Fruit fly (Drosophila melanogaster) whole organism, embryonic: Measurements from ENCODE around the gene NdufA3.
A peak's percentile ranks its signal among the peaks of the same experiment; 100 is the strongest.

Source experiments
- CG10654 ChIP-seq: fragments of 200-800 bp; sonication (Bioruptor generic); optimal IDR thresholded peaks from 2 replicates; lab custom pipeline; 2016; ENCODE audit warnings: missing biosample characterization, missing genetic modification characterization
- CG11695 ChIP-seq: fragments of 200-800 bp; sonication (Bioruptor generic); IDR thresholded peaks from 3 replicates; pipeline ENCODE4 v1.3.6; 2022; ENCODE audit warnings: missing biosample characterization, missing genetic modification characterization
- CG12071 ChIP-seq: fragments of 200-800 bp; sonication (Bioruptor generic); optimal IDR thresholded peaks from 3 replicates; lab custom pipeline; 2018; ENCODE audit warnings: missing biosample characterization, mild to moderate bottlenecking, missing genetic modification characterization
- CG14441 ChIP-seq: fragments of 200-800 bp; sonication (Bioruptor generic); IDR thresholded peaks from 2 replicates; pipeline ENCODE4 v1.3.6; 2022; ENCODE audit warnings: missing biosample characterization, missing genetic modification characterization
- CG14667 ChIP-seq: fragments of 200-800 bp; sonication (Bioruptor generic); IDR thresholded peaks from 2 replicates; pipeline ENCODE4 v1.3.6; 2022; ENCODE audit warnings: missing biosample characterization, missing genetic modification characterization
- CG14710 ChIP-seq: fragments of 200-800 bp; sonication (Bioruptor generic); optimal IDR thresholded peaks from 3 replicates; lab custom pipeline; 2019; ENCODE audit warnings: missing biosample characterization, mild to moderate bottlenecking, missing genetic modification characterization, moderate library complexity
- CG14860 ChIP-seq: fragments of 200-800 bp; sonication (Bioruptor generic); IDR thresholded peaks from 3 replicates; pipeline ENCODE4 v1.3.6; 2022; ENCODE audit warnings: missing biosample characterization, missing genetic modification characterization; ENCODE audit not compliant: partially characterized antibody
- CG17359 ChIP-seq: fragments of 200-800 bp; sonication (Bioruptor generic); optimal IDR thresholded peaks from 3 replicates; lab custom pipeline; 2018; ENCODE audit warnings: missing biosample characterization, mild to moderate bottlenecking, missing genetic modification characterization, moderate library complexity
- CG3838 ChIP-seq: fragments of 200-800 bp; sonication (Bioruptor generic); optimal IDR thresholded peaks from 3 replicates; lab custom pipeline; 2016; ENCODE audit warnings: missing biosample characterization, missing genetic modification characterization
- CG5180 ChIP-seq: fragments of 200-800 bp; sonication (Bioruptor generic); optimal IDR thresholded peaks from 3 replicates; lab custom pipeline; 2017; ENCODE audit warnings: missing biosample characterization, missing genetic modification characterization, mild to moderate bottlenecking, moderate library complexity, missing genetic modification reagents
- CG6175 ChIP-seq: fragments of 200-800 bp; sonication (Bioruptor generic); IDR thresholded peaks from 3 replicates; pipeline ENCODE4 v1.3.6; 2022; ENCODE audit warnings: missing biosample characterization, missing genetic modification characterization
- CG8089 ChIP-seq: fragments of 200-800 bp; sonication (Bioruptor generic); optimal IDR thresholded peaks from 3 replicates; lab custom pipeline; 2016; ENCODE audit warnings: missing biosample characterization, missing genetic modification characterization
- CG8944 ChIP-seq: fragments of 200-800 bp; sonication (Bioruptor generic); optimal IDR thresholded peaks from 3 replicates; lab custom pipeline; 2016; ENCODE audit warnings: missing biosample characterization, missing genetic modification characterization
- CoRest ChIP-seq: fragments of 200-800 bp; sonication (Bioruptor generic); optimal IDR thresholded peaks from 3 replicates; lab custom pipeline; 2018; ENCODE audit warnings: missing biosample characterization, mild to moderate bottlenecking, missing genetic modification characterization, moderate library complexity
- D19A ChIP-seq: fragments of 200-800 bp; optimal IDR thresholded peaks from 3 replicates; lab custom pipeline; 2019; ENCODE audit warnings: missing biosample characterization, mild to moderate bottlenecking, missing genetic modification characterization, moderate library complexity
- Drgx ChIP-seq: fragments of 200-800 bp; sonication (Bioruptor generic); IDR thresholded peaks from 2 replicates; pipeline ENCODE4 v1.3.6; 2022; ENCODE audit warnings: missing biosample characterization, missing genetic modification characterization
- Ets65A ChIP-seq: fragments of 200-800 bp; sonication (Bioruptor generic); peaks from one replicate; lab custom pipeline; 2016; ENCODE audit warnings: missing biosample characterization, missing genetic modification characterization
- Gug ChIP-seq: fragments of 200-800 bp; sonication (Bioruptor generic); IDR thresholded peaks from 4 replicates; pipeline ENCODE4 v1.3.6; 2022; ENCODE audit warnings: missing biosample characterization, missing genetic modification characterization
- HLH3B ChIP-seq: fragments of 200-800 bp; sonication (Bioruptor generic); IDR thresholded peaks from 2 replicates; pipeline ENCODE4 v1.3.6; 2022; ENCODE audit warnings: missing biosample characterization, missing genetic modification characterization
- HLHmδ ChIP-seq: fragments of 200-800 bp; sonication (Bioruptor generic); optimal IDR thresholded peaks from 2 replicates; lab custom pipeline; 2018; ENCODE audit warnings: missing biosample characterization, mild to moderate bottlenecking, missing genetic modification characterization, moderate library complexity
- Med ChIP-seq: fragments of 200-800 bp; sonication (Bioruptor generic); peaks from one replicate; lab custom pipeline; 2016; ENCODE audit warnings: missing biosample characterization, missing genetic modification characterization, mild to moderate bottlenecking, inconsistent platforms, moderate library complexity
- Mes4 ChIP-seq: fragments of 200-800 bp; sonication (Bioruptor generic); optimal IDR thresholded peaks from 2 replicates; lab custom pipeline; 2016; ENCODE audit warnings: missing biosample characterization, missing genetic modification characterization
- NC2β ChIP-seq: fragments of 200-800 bp; sonication (Bioruptor generic); optimal IDR thresholded peaks from 2 replicates; lab custom pipeline; 2016; ENCODE audit warnings: missing biosample characterization, missing genetic modification characterization
- Neu2 ChIP-seq: fragments of 200-800 bp; sonication (Bioruptor generic); optimal IDR thresholded peaks from 3 replicates; lab custom pipeline; 2016; ENCODE audit warnings: missing biosample characterization, missing genetic modification characterization, borderline replicate concordance
- Sin3A ChIP-seq: fragments of >200 bp; optimal IDR thresholded peaks from 2 replicates; lab custom pipeline; 2018
- Sox100B ChIP-seq: fragments of 200-800 bp; sonication (Bioruptor generic); optimal IDR thresholded peaks from 3 replicates; lab custom pipeline; 2018; ENCODE audit warnings: missing biosample characterization, mild to moderate bottlenecking, missing genetic modification characterization
- Xbp1 ChIP-seq: fragments of 200-800 bp; sonication (Bioruptor generic); optimal IDR thresholded peaks from 3 replicates; lab custom pipeline; 2016; ENCODE audit warnings: missing biosample characterization, mild to moderate bottlenecking, missing genetic modification characterization
- al ChIP-seq: fragments of 200-800 bp; sonication (Bioruptor generic); IDR thresholded peaks from 2 replicates; pipeline ENCODE4 v1.3.6; 2022; ENCODE audit warnings: missing biosample characterization, missing genetic modification characterization
- ap ChIP-seq: fragments of 200-800 bp; sonication (Bioruptor generic); IDR thresholded peaks from 2 replicates; pipeline ENCODE4 v1.3.6; 2022; ENCODE audit warnings: missing biosample characterization, missing genetic modification characterization
- az2 ChIP-seq: fragments of 200-800 bp; sonication (Bioruptor generic); optimal IDR thresholded peaks from 3 replicates; lab custom pipeline; 2016; ENCODE audit warnings: missing biosample characterization, missing genetic modification characterization
- crc ChIP-seq: fragments of 200-800 bp; sonication (Bioruptor generic); optimal IDR thresholded peaks from 2 replicates; lab custom pipeline; 2016; ENCODE audit warnings: missing biosample characterization, missing genetic modification characterization
- disco-r ChIP-seq: fragments of 200-800 bp; sonication (Bioruptor generic); optimal IDR thresholded peaks from 2 replicates; lab custom pipeline; 2016; ENCODE audit warnings: missing biosample characterization, missing genetic modification characterization
- exex ChIP-seq: fragments of 200-800 bp; sonication (Bioruptor generic); optimal IDR thresholded peaks from 4 replicates; lab custom pipeline; 2018; ENCODE audit warnings: missing biosample characterization, mild to moderate bottlenecking, missing genetic modification characterization, moderate library complexity
- grn ChIP-seq: fragments of 200-800 bp; sonication (Bioruptor generic); optimal IDR thresholded peaks from 3 replicates; lab custom pipeline; 2017; ENCODE audit warnings: missing biosample characterization, missing genetic modification characterization
- ind ChIP-seq: fragments of 200-800 bp; sonication (Bioruptor generic); optimal IDR thresholded peaks from 3 replicates; lab custom pipeline; 2016; ENCODE audit warnings: missing biosample characterization, missing genetic modification characterization
- ken ChIP-seq: fragments of 200-800 bp; sonication (Bioruptor generic); IDR thresholded peaks from 3 replicates; pipeline ENCODE4 v1.3.6; 2022; ENCODE audit warnings: missing biosample characterization, missing genetic modification characterization
- kni ChIP-seq: fragments of 200-800 bp; sonication (Bioruptor generic); optimal IDR thresholded peaks from 3 replicates; lab custom pipeline; 2017; ENCODE audit warnings: mild to moderate bottlenecking, missing biosample characterization, missing genetic modification reagents, missing genetic modification characterization
- lab ChIP-seq: fragments of 200-800 bp; sonication (Bioruptor generic); optimal IDR thresholded peaks from 3 replicates; lab custom pipeline; 2017; ENCODE audit warnings: missing biosample characterization, missing genetic modification characterization, mild to moderate bottlenecking, moderate library complexity, missing genetic modification reagents
- lilli ChIP-seq: fragments of 200-800 bp; sonication (Bioruptor generic); optimal IDR thresholded peaks from 3 replicates; lab custom pipeline; 2016; ENCODE audit warnings: missing biosample characterization, missing genetic modification characterization
- mam ChIP-seq: fragments of 200-800 bp; sonication (Bioruptor generic); optimal IDR thresholded peaks from 3 replicates; lab custom pipeline; 2016; ENCODE audit warnings: missing biosample characterization, missing genetic modification characterization
- pita ChIP-seq: fragments of 200-800 bp; sonication (Bioruptor generic); optimal IDR thresholded peaks from 2 replicates; lab custom pipeline; 2017; ENCODE audit warnings: missing biosample characterization, mild to moderate bottlenecking, missing genetic modification characterization
- pum ChIP-seq: fragments of 200-800 bp; sonication (Bioruptor generic); optimal IDR thresholded peaks from 2 replicates; lab custom pipeline; 2016; ENCODE audit warnings: missing biosample characterization, missing genetic modification characterization
- ro ChIP-seq: fragments of 200-800 bp; sonication (Bioruptor generic); IDR thresholded peaks from 2 replicates; pipeline ENCODE4 v1.3.6; 2022; ENCODE audit warnings: missing biosample characterization, missing genetic modification characterization
- seq ChIP-seq: fragments of 200-800 bp; sonication (Bioruptor generic); IDR thresholded peaks from 2 replicates; pipeline ENCODE4 v1.3.6; 2022; ENCODE audit warnings: missing biosample characterization, missing genetic modification characterization
- shn ChIP-seq: fragments of 200-800 bp; sonication (Bioruptor generic); optimal IDR thresholded peaks from 3 replicates; lab custom pipeline; 2016; ENCODE audit warnings: missing biosample characterization, missing genetic modification characterization
- tio ChIP-seq: fragments of 200-800 bp; sonication (Bioruptor generic); optimal IDR thresholded peaks from 2 replicates; lab custom pipeline; 2017; ENCODE audit warnings: missing biosample characterization, missing genetic modification characterization, inconsistent platforms
- tll ChIP-seq, 2 experiments: fragments of 200-800 bp in 1 of 2; fragments of >200 bp in 1 of 2; sonication (Bioruptor generic) in 1 of 2; optimal IDR thresholded peaks; 2 replicates each; lab custom pipeline; 2017 to 2019; ENCODE audit warnings: missing biosample characterization in 2 of 2, missing genetic modification characterization in 2 of 2, mild to moderate bottlenecking in 1 of 2, moderate library complexity in 1 of 2
- tup ChIP-seq: fragments of 200-800 bp; sonication (Bioruptor generic); optimal IDR thresholded peaks from 2 replicates; lab custom pipeline; 2016; ENCODE audit warnings: missing biosample characterization, mild to moderate bottlenecking, missing genetic modification characterization, moderate library complexity
- vvl ChIP-seq: fragments of 200-800 bp; sonication (Bioruptor generic); IDR thresholded peaks from 2 replicates; pipeline ENCODE4 v1.3.6; 2022; ENCODE audit warnings: missing biosample characterization, missing genetic modification characterization
- zen ChIP-seq: fragments of 200-800 bp; sonication (Bioruptor generic); optimal IDR thresholded peaks from 3 replicates; lab custom pipeline; 2018; ENCODE audit warnings: missing biosample characterization, mild to moderate bottlenecking, missing genetic modification characterization, moderate library complexity

NdufA3 gene

DNA sequence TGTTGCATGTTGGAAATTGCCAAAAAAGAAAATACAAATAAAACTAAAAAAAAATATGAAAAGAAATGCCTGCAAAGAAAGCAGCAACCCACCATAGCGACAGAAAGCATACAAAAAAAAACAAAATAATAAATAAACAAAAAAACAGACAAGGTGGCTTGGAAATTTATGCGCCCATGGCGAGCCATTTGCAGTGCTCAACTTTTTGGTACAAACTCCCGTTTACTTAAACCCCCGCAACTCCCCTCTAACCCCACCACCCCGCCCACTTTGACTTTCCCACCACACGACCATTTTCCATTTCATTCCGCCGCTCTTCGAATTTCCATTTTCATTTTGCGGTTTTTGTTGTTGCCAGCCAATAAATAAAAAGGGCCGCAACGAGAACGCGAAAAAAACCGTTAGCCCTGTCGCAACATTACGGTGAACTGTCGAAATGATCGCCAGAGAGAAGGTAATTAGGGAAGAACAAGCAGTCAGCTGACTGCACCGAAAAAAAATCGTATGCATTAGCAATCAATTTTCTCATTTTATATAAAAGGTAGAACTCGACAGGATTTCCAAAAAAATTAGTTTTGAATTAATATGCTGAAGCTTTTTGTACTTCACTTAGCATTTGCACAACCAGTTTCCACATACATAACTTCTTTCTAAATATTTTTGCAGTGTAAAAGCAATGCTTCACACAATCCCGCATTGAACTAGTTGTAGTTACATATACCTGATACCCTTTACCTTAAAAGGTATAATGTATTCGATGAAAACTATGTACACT is 22.9 kb downstream of the NdufA3 start (continued):
- TF ChIP-seq CG14441 (GFP tag; lab: Robert Waterston, UW) (peak; percentile 47; the same call in 1 of the 2 replicates), Xbp1 (GFP tag; lab: Kevin White, UChicago) (peak; percentile 55), Mes4 (GFP tag; lab: Kevin White, UChicago) (peak; percentile 20), CG8089 (GFP tag; lab: Kevin White, UChicago) (peak; percentile 2), Med (GFP tag; lab: Kevin White, UChicago) (peak; percentile 89), tio (GFP tag; lab: Kevin White, UChicago) (no peak), tup (GFP tag; lab: Kevin White, UChicago) (peak; percentile 2), CG14860 (no peak), ap (GFP tag; lab: Robert Waterston, UW) (no peak), shn (GFP tag; lab: Kevin White, UChicago) (peak; percentile 32), exex (tag; lab: Kevin White, UChicago) (no peak), CG11695 (peak; percentile 60; the same call in 1 of the 3 replicates), CG8944 (GFP tag; lab: Kevin White, UChicago) (peak; percentile 2), al (GFP tag; lab: Robert Waterston, UW) (no peak), HLH3B (GFP tag; lab: Robert Waterston, UW) (0 out of 2 replicates have a peak, but pooled peaks have one; percentile 31), HLHmδ (GFP tag; lab: Kevin White, UChicago) (no peak), CG12071 (GFP tag; lab: Kevin White, UChicago) (peak; percentile 31), ken (GFP tag; lab: Robert Waterston, UW) (peak; percentile 42; the same call in 1 of the 3 replicates), seq (no peak), pita (GFP tag; lab: Kevin White, UChicago) (no peak), mam (peak; percentile 33), NC2β (peak; percentile 39), CoRest (tag; lab: Kevin White, UChicago) (peak; percentile 60), Sin3A (lab: Kevin White, UChicago) (no peak), ro (GFP tag; lab: Robert Waterston, UW) (no peak), grn (GFP tag; lab: Kevin White, UChicago) (no peak), tll (GFP tag; optimal IDR thresholded peaks at IDR 0.05; lab: Kevin White, UChicago) (no peak), CG10654 (GFP tag; lab: Kevin White, UChicago) (peak; percentile 36), D19A (peak; percentile 37), CG14710 (tag; lab: Kevin White, UChicago) (peak; percentile 39), disco-r (no peak), CG3838 (GFP tag; lab: Kevin White, UChicago) (no peak), Sox100B (GFP tag; lab: Kevin White, UChicago) (peak; percentile 16), CG5180 (GFP tag; lab: Kevin White, UChicago) (peak; percentile 53), Drgx (GFP tag; lab: Robert Waterston, UW) (peak; percentile 6; the same call in 1 of the 2 replicates), Gug (GFP tag; lab: Robert Waterston, UW) (peak; percentile 23; the same call in 2 of the 4 replicates), CG14667 (GFP tag; lab: Robert Waterston, UW) (peak; percentile 30; the same call in 1 of the 2 replicates), lilli (peak; percentile 34), vvl (peak; percentile 62), kni (GFP tag; lab: Kevin White, UChicago) (no peak), Ets65A (peak; percentile 86), pum (peak; percentile 38), ind (GFP tag; lab: Kevin White, UChicago) (peak; percentile 16), CG6175 (GFP tag; lab: Robert Waterston, UW) (no peak), lab (GFP tag; lab: Kevin White, UChicago) (peak; percentile 45), CG17359 (tag; lab: Kevin White, UChicago) (peak; percentile 74), az2 (GFP tag; lab: Kevin White, UChicago) (peak; percentile 54), Neu2 (GFP tag; lab: Kevin White, UChicago) (no peak), crc (GFP tag; lab: Kevin White, UChicago) (peak; percentile 28), zen (tag; lab: Kevin White, UChicago) (peak; percentile 60)
